Worm (Caenorhabditis elegans) whole organism, L2 larva: ENCODE measurements around the gene sru-42.

Experiments
- lin-13 ChIP-seq: fragments of 150-350 bp; optimal IDR thresholded peaks from 2 replicates; lab custom pipeline; 2014; ENCODE audit warnings: missing biosample characterization, missing genetic modification reagents, missing genetic modification characterization
- nhr-11 ChIP-seq: fragments of 150-350 bp; optimal IDR thresholded peaks from 2 replicates; lab custom pipeline; 2014; ENCODE audit warnings: missing biosample characterization, missing genetic modification characterization
- nhr-237 ChIP-seq: fragments of 150-350 bp; optimal IDR thresholded peaks from 2 replicates; lab custom pipeline; 2014; ENCODE audit warnings: missing biosample characterization, missing genetic modification characterization

- TF ChIP-seq nhr-11 (tag; lab: Kevin White, UChicago) (no peak), lin-13 (GFP tag; lab: Kevin White, UChicago) (no peak), nhr-237 (no peak)
These were observed 47.8 kb downstream of the sru-42 start, which contains the start of gene srx-29 for ce11 chrV:15698099-15698498.
